Fruit fly (Drosophila melanogaster) S2 (cell line): ENCODE data around the gene ng1.

Experiments
- CG8478 ChIP-seq: fragments of >200 bp; optimal IDR thresholded peaks from 2 replicates; lab custom pipeline; 2018
- CTCF ChIP-seq, 2 experiments: fragments of >200 bp; optimal IDR thresholded peaks; 2 replicates each; lab custom pipeline; 2018

DNA sequence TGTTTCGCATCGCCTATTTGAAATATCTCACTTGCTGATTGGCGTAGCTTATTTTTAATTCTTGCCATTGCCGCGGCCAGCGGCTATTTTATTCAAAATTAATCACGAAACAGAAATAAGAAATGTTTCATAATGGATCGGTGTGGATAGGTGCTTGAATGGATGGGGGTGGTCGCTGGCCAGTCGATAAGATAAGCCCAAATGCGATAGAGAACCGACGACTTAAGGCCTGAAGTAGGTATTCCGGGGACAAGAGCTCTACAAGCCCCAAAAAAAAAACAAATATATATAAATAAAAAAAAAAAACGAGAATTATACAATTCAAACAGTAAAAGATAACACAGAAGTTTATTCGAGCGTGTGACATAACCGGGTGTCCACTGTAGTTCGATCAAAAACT, 18.3 kb downstream of the ng1 start:
- TF ChIP-seq CG8478 (no peak), CTCF (optimal IDR thresholded peaks at IDR 0.05; lab: Kevin White, UChicago) (no peak)
